Fruit fly (Drosophila melanogaster) whole organism, embryonic: Measurements from ENCODE around the gene cue.
A peak's percentile ranks its signal among the peaks of the same experiment; 100 is the strongest.

Source experiments
- ATbp ChIP-seq: fragments of 200-800 bp; sonication (Bioruptor generic); optimal IDR thresholded peaks from 2 replicates; lab custom pipeline; 2017; ENCODE audit warnings: missing biosample characterization, mild to moderate bottlenecking, missing genetic modification characterization, missing genetic modification reagents
- BEAF-32 ChIP-seq: fragments of 200-800 bp; sonication (Bioruptor generic); optimal IDR thresholded peaks from 3 replicates; lab custom pipeline; 2017; ENCODE audit warnings: missing biosample characterization, missing genetic modification characterization, mild to moderate bottlenecking, moderate library complexity, missing genetic modification reagents
- Bdp1 ChIP-seq: fragments of 200-800 bp; sonication (Bioruptor generic); optimal IDR thresholded peaks from 3 replicates; lab custom pipeline; 2016; ENCODE audit warnings: missing biosample characterization, missing genetic modification characterization
- CG10209 ChIP-seq: fragments of 200-800 bp; sonication (Bioruptor generic); optimal IDR thresholded peaks from 3 replicates; lab custom pipeline; 2017; ENCODE audit warnings: missing biosample characterization, mild to moderate bottlenecking, missing genetic modification characterization, missing genetic modification reagents
- CG12219 ChIP-seq: fragments of 200-800 bp; sonication (Bioruptor generic); optimal IDR thresholded peaks from 3 replicates; lab custom pipeline; 2018; ENCODE audit warnings: missing biosample characterization, mild to moderate bottlenecking, missing genetic modification characterization
- CG12659 ChIP-seq: fragments of 200-800 bp; sonication (Bioruptor generic); optimal IDR thresholded peaks from 3 replicates; lab custom pipeline; 2017; ENCODE audit warnings: mild to moderate bottlenecking, missing biosample characterization, missing genetic modification reagents, missing genetic modification characterization
- CG14710 ChIP-seq: fragments of 200-800 bp; sonication (Bioruptor generic); optimal IDR thresholded peaks from 3 replicates; lab custom pipeline; 2019; ENCODE audit warnings: missing biosample characterization, mild to moderate bottlenecking, missing genetic modification characterization, moderate library complexity
- CG14860 ChIP-seq: fragments of 200-800 bp; sonication (Bioruptor generic); IDR thresholded peaks from 3 replicates; pipeline ENCODE4 v1.3.6; 2022; ENCODE audit warnings: missing biosample characterization, missing genetic modification characterization; ENCODE audit not compliant: partially characterized antibody
- CG15073 ChIP-seq: fragments of 200-800 bp; sonication (Bioruptor generic); optimal IDR thresholded peaks from 2 replicates; lab custom pipeline; 2016; ENCODE audit warnings: missing biosample characterization, missing genetic modification characterization
- CG16863 ChIP-seq: fragments of 200-800 bp; sonication (Bioruptor generic); optimal IDR thresholded peaks from 3 replicates; lab custom pipeline; 2016; ENCODE audit warnings: missing biosample characterization, missing genetic modification characterization
- CG17829 ChIP-seq: fragments of 200-800 bp; optimal IDR thresholded peaks from 2 replicates; lab custom pipeline; 2019; ENCODE audit warnings: missing biosample characterization, mild to moderate bottlenecking, missing genetic modification characterization, moderate library complexity
- CG18262 ChIP-seq: fragments of 200-800 bp; optimal IDR thresholded peaks from 3 replicates; lab custom pipeline; 2019; ENCODE audit warnings: missing biosample characterization, mild to moderate bottlenecking, missing genetic modification characterization, moderate library complexity
- CG32772 ChIP-seq: fragments of 200-800 bp; sonication (Bioruptor generic); IDR thresholded peaks from 2 replicates; pipeline ENCODE4 v1.3.6; 2022; ENCODE audit warnings: missing biosample characterization, missing genetic modification characterization
- CG34422 ChIP-seq: fragments of 200-800 bp; sonication (Bioruptor generic); IDR thresholded peaks from 3 replicates; pipeline ENCODE4 v1.3.6; 2022; ENCODE audit warnings: missing biosample characterization, missing genetic modification characterization
- CG4282 ChIP-seq: fragments of 200-800 bp; sonication (Bioruptor generic); optimal IDR thresholded peaks from 2 replicates; lab custom pipeline; 2016; ENCODE audit warnings: missing biosample characterization, missing genetic modification characterization
- CG4854 ChIP-seq: fragments of 200-800 bp; sonication (Bioruptor generic); optimal IDR thresholded peaks from 2 replicates; lab custom pipeline; 2016; ENCODE audit warnings: missing biosample characterization, missing genetic modification characterization, inconsistent platforms
- CG6765 ChIP-seq: fragments of 200-800 bp; sonication (Bioruptor generic); optimal IDR thresholded peaks from 3 replicates; lab custom pipeline; 2017; ENCODE audit warnings: missing biosample characterization, mild to moderate bottlenecking, missing genetic modification characterization
- CG7357 ChIP-seq: fragments of 200-800 bp; sonication (Bioruptor generic); IDR thresholded peaks from 3 replicates; pipeline ENCODE4 v1.3.6; 2022; ENCODE audit warnings: missing biosample characterization, missing genetic modification characterization
- CG8388 ChIP-seq: fragments of 200-800 bp; sonication (Bioruptor generic); optimal IDR thresholded peaks from 2 replicates; lab custom pipeline; 2019; ENCODE audit warnings: missing biosample characterization, mild to moderate bottlenecking, missing genetic modification characterization, moderate library complexity
- CoRest ChIP-seq: fragments of 200-800 bp; sonication (Bioruptor generic); optimal IDR thresholded peaks from 3 replicates; lab custom pipeline; 2018; ENCODE audit warnings: missing biosample characterization, mild to moderate bottlenecking, missing genetic modification characterization, moderate library complexity
- Dfd ChIP-seq, 2 experiments: fragments of >200 bp; optimal IDR thresholded peaks; 2 replicates each; lab custom pipeline; 2017; ENCODE audit warnings: missing biosample characterization in 2 of 2, missing genetic modification characterization in 2 of 2
- Doc3 ChIP-seq: fragments of 200-800 bp; sonication (Bioruptor generic); IDR thresholded peaks from 3 replicates; pipeline ENCODE4 v1.3.6; 2022; ENCODE audit warnings: missing biosample characterization, missing genetic modification characterization; ENCODE audit not compliant: partially characterized antibody
- Fer2 ChIP-seq: fragments of 200-800 bp; sonication (Bioruptor generic); optimal IDR thresholded peaks from 2 replicates; lab custom pipeline; 2018; ENCODE audit warnings: missing biosample characterization, mild to moderate bottlenecking, missing genetic modification characterization, moderate library complexity
- H15 ChIP-seq: fragments of 200-800 bp; sonication (Bioruptor generic); IDR thresholded peaks from 3 replicates; pipeline ENCODE4 v1.3.6; 2022; ENCODE audit warnings: missing biosample characterization, missing genetic modification characterization
- HHEX ChIP-seq: fragments of 200-800 bp; sonication (Bioruptor generic); optimal IDR thresholded peaks from 3 replicates; lab custom pipeline; 2017; ENCODE audit warnings: missing biosample characterization, mild to moderate bottlenecking, missing genetic modification characterization, missing genetic modification reagents
- NC2α ChIP-seq: fragments of 200-800 bp; sonication (Bioruptor generic); optimal IDR thresholded peaks from 2 replicates; lab custom pipeline; 2016; ENCODE audit warnings: missing biosample characterization, missing genetic modification characterization
- NfI ChIP-seq: fragments of 200-800 bp; sonication (Bioruptor generic); optimal IDR thresholded peaks from 3 replicates; lab custom pipeline; 2018; ENCODE audit warnings: missing biosample characterization, mild to moderate bottlenecking, missing genetic modification characterization, moderate library complexity
- Rfx ChIP-seq: fragments of 200-800 bp; sonication (Bioruptor generic); IDR thresholded peaks from 2 replicates; pipeline ENCODE4 v1.3.6; 2022; ENCODE audit warnings: missing biosample characterization, missing genetic modification characterization
- Sox100B ChIP-seq: fragments of 200-800 bp; sonication (Bioruptor generic); optimal IDR thresholded peaks from 3 replicates; lab custom pipeline; 2018; ENCODE audit warnings: missing biosample characterization, mild to moderate bottlenecking, missing genetic modification characterization
- bab2 ChIP-seq: fragments of 200-800 bp; sonication (Bioruptor generic); optimal IDR thresholded peaks from 2 replicates; lab custom pipeline; 2016; ENCODE audit warnings: missing biosample characterization, missing genetic modification characterization
- br ChIP-seq: fragments of >200 bp; optimal IDR thresholded peaks from 2 replicates; lab custom pipeline; 2017
- cad ChIP-seq: fragments of >200 bp; optimal IDR thresholded peaks from 2 replicates; lab custom pipeline; 2017; ENCODE audit warnings: missing biosample characterization, missing genetic modification characterization
- dati ChIP-seq: fragments of 200-800 bp; sonication (Bioruptor generic); IDR thresholded peaks from 2 replicates; pipeline ENCODE4 v1.3.6; 2022; ENCODE audit warnings: missing biosample characterization, missing genetic modification characterization
- dmrt99B ChIP-seq: fragments of 200-800 bp; sonication (Bioruptor generic); optimal IDR thresholded peaks from 2 replicates; lab custom pipeline; 2018; ENCODE audit warnings: missing biosample characterization, mild to moderate bottlenecking, missing genetic modification characterization, moderate library complexity
- ems ChIP-seq: fragments of 200-800 bp; sonication (Bioruptor generic); optimal IDR thresholded peaks from 3 replicates; lab custom pipeline; 2016; ENCODE audit warnings: missing biosample characterization, missing genetic modification characterization
- fd3F ChIP-seq: fragments of 200-800 bp; sonication (Bioruptor generic); optimal IDR thresholded peaks from 2 replicates; lab custom pipeline; 2018; ENCODE audit warnings: missing biosample characterization, mild to moderate bottlenecking, missing genetic modification characterization, moderate library complexity
- fru ChIP-seq: fragments of >200 bp; optimal IDR thresholded peaks from 2 replicates; lab custom pipeline; 2017
- gem ChIP-seq: fragments of 200-800 bp; sonication (Bioruptor generic); optimal IDR thresholded peaks from 2 replicates; lab custom pipeline; 2019; ENCODE audit warnings: missing biosample characterization, mild to moderate bottlenecking, missing genetic modification characterization, moderate library complexity
- inv ChIP-seq: fragments of 200-800 bp; sonication (Bioruptor generic); IDR thresholded peaks from 2 replicates; pipeline ENCODE4 v1.3.6; 2022; ENCODE audit warnings: missing biosample characterization, missing genetic modification characterization; ENCODE audit not compliant: partially characterized antibody
- nerfin-2 ChIP-seq: fragments of 200-800 bp; sonication (Bioruptor generic); IDR thresholded peaks from 2 replicates; pipeline ENCODE4 v1.3.6; 2022; ENCODE audit warnings: missing biosample characterization, missing genetic modification characterization; ENCODE audit not compliant: partially characterized antibody
- nom ChIP-seq: fragments of 200-800 bp; sonication (Bioruptor generic); optimal IDR thresholded peaks from 2 replicates; lab custom pipeline; 2017; ENCODE audit warnings: missing biosample characterization, missing genetic modification characterization, mild to moderate bottlenecking, moderate library complexity, missing genetic modification reagents
- ranshi ChIP-seq: fragments of 200-800 bp; sonication (Bioruptor generic); IDR thresholded peaks from 2 replicates; pipeline ENCODE4 v1.3.6; 2022; ENCODE audit warnings: missing biosample characterization, missing genetic modification characterization
- ro ChIP-seq: fragments of 200-800 bp; sonication (Bioruptor generic); IDR thresholded peaks from 2 replicates; pipeline ENCODE4 v1.3.6; 2022; ENCODE audit warnings: missing biosample characterization, missing genetic modification characterization
- row ChIP-seq: fragments of 200-800 bp; sonication (Bioruptor generic); IDR thresholded peaks from 3 replicates; pipeline ENCODE4 v1.3.6; 2022; ENCODE audit warnings: missing biosample characterization, missing genetic modification characterization
- scrt ChIP-seq: fragments of 200-800 bp; sonication (Bioruptor generic); optimal IDR thresholded peaks from 2 replicates; lab custom pipeline; 2018; ENCODE audit warnings: missing biosample characterization, mild to moderate bottlenecking, missing genetic modification characterization, moderate library complexity
- sisA ChIP-seq: fragments of 200-800 bp; sonication (Bioruptor generic); IDR thresholded peaks from 2 replicates; pipeline ENCODE4 v1.3.6; 2022; ENCODE audit warnings: missing biosample characterization, missing genetic modification characterization
- sna ChIP-seq: fragments of 200-800 bp; sonication (Bioruptor generic); IDR thresholded peaks from 2 replicates; pipeline ENCODE4 v1.3.6; 2022; ENCODE audit warnings: missing biosample characterization, missing genetic modification characterization; ENCODE audit not compliant: partially characterized antibody
- trem ChIP-seq: fragments of 200-800 bp; optimal IDR thresholded peaks from 3 replicates; lab custom pipeline; 2019; ENCODE audit warnings: missing biosample characterization, mild to moderate bottlenecking, missing genetic modification characterization, moderate library complexity
- tx ChIP-seq: fragments of 200-800 bp; sonication (Bioruptor generic); optimal IDR thresholded peaks from 2 replicates; lab custom pipeline; 2016; ENCODE audit warnings: missing biosample characterization, missing genetic modification characterization
- unc-4 ChIP-seq: fragments of 200-800 bp; sonication (Bioruptor generic); IDR thresholded peaks from 2 replicates; pipeline ENCODE4 v1.3.6; 2022; ENCODE audit warnings: missing biosample characterization, missing genetic modification characterization; ENCODE audit not compliant: partially characterized antibody
- vvl ChIP-seq: fragments of 200-800 bp; sonication (Bioruptor generic); IDR thresholded peaks from 2 replicates; pipeline ENCODE4 v1.3.6; 2022; ENCODE audit warnings: missing biosample characterization, missing genetic modification characterization

Gene cue

DNA sequence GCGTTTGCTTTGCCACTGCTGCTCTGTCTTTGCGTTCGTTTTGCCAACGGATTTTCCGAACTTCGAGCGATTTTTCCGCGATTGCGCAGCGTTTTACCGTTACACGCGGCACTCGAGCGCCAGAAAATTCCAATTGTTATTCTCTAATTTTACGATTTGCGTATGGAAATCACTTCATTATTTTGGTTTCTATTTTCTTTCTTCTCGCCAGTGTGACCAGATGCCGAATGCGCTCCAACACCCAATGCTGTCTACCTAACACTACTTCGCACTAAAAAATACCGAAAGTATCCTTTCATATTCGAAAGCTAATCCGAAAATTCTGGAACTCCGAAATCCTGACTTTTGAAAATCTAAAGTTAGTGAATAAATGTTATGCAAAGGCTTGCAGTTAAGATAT, 20.7 kb downstream of the cue start, which contains the start of gene CG12084 (continued):
- TF ChIP-seq CG10209 (GFP tag; lab: Kevin White, UChicago) (no peak), NC2α (GFP tag; lab: Kevin White, UChicago) (no peak), Bdp1 (GFP tag; lab: Kevin White, UChicago) (no peak), unc-4 (0 out of 2 replicates have a peak, but pooled peaks have one; percentile 29), trem (tag; lab: Kevin White, UChicago) (peak; percentile 59), H15 (GFP tag; lab: Robert Waterston, UW) (no peak), tx (GFP tag; lab: Kevin White, UChicago) (no peak), bab2 (GFP tag; lab: Kevin White, UChicago) (no peak), ro (no peak), row (no peak), CG4282 (no peak), dmrt99B (no peak), scrt (GFP tag; lab: Kevin White, UChicago) (no peak), NfI (GFP tag; lab: Kevin White, UChicago) (no peak), sna (GFP tag; lab: Robert Waterston, UW) (no peak), Sox100B (GFP tag; lab: Kevin White, UChicago) (no peak), cad (GFP tag; lab: Kevin White, UChicago) (peak; percentile 27), CG34422 (GFP tag; lab: Robert Waterston, UW) (peak; percentile 21; the same call in 1 of the 3 replicates), br (lab: Kevin White, UChicago) (no peak), CG6765 (no peak), nom (GFP tag; lab: Kevin White, UChicago) (peak; percentile 7), CG16863 (GFP tag; lab: Kevin White, UChicago) (no peak), nerfin-2 (GFP tag; lab: Robert Waterston, UW) (no peak), CG12219 (no peak), CG14710 (tag; lab: Kevin White, UChicago) (peak; percentile 47), fru (no peak), gem (tag; lab: Kevin White, UChicago) (no peak), ranshi (GFP tag; lab: Robert Waterston, UW) (no peak), ems (GFP tag; lab: Kevin White, UChicago) (no peak), CG14860 (no peak), Doc3 (GFP tag; lab: Robert Waterston, UW) (0 out of 3 replicates have a peak, but pooled peaks have one; percentile 13), BEAF-32 (peak; percentile 20), vvl (GFP tag; lab: Robert Waterston, UW) (0 out of 2 replicates have a peak, but pooled peaks have one; percentile 10), CG18262 (tag; lab: Kevin White, UChicago) (no peak), Dfd (GFP tag; optimal IDR thresholded peaks at IDR 0.05; lab: Kevin White, UChicago) (no peak), CG17829 (tag; lab: Kevin White, UChicago) (peak; percentile 15), dati (GFP tag; lab: Robert Waterston, UW) (no peak), ATbp (GFP tag; lab: Kevin White, UChicago) (peak; percentile 83), CG7357 (GFP tag; lab: Robert Waterston, UW) (no peak), CG15073 (no peak), Rfx (GFP tag; lab: Robert Waterston, UW) (no peak), CG8388 (no peak), fd3F (GFP tag; lab: Kevin White, UChicago) (no peak), inv (GFP tag; lab: Robert Waterston, UW) (no peak), CoRest (tag; lab: Kevin White, UChicago) (no peak), CG32772 (no peak), Fer2 (no peak), sisA (no peak), HHEX (GFP tag; lab: Kevin White, UChicago) (no peak), CG4854 (GFP tag; lab: Kevin White, UChicago) (no peak), CG12659 (GFP tag; lab: Kevin White, UChicago) (peak; percentile 42)
